Worm (Caenorhabditis elegans) whole organism, dauer: ENCODE measurements around the gene C05D11.5.

ENCODE experiments used
- unc-62 ChIP-seq: sonication (generic microtip); optimal IDR thresholded peaks from 2 replicates; lab custom pipeline; 2017; ENCODE audit warnings: missing biosample characterization, missing genetic modification reagents, missing genetic modification characterization

C05D11.5 gene

ce11 chrIII:6411914-6412313 lies at the start of gene C05D11.5:
TSS of gene C05D11.5 (minus strand) at chrIII:6412014.
- no peak for TF ChIP-seq unc-62

- TF ChIP-seq unc-62, result no peak
Measured at ce11 chrIII:6459820-6460219, 48.0 kb upstream of the C05D11.5 start, which contains the start of gene algn-1. TSS of gene algn-1 (plus strand) at chrIII:6460120.

- no peak for TF ChIP-seq unc-62
Measured at ce11 chrIII:6454183-6454582, 42.4 kb upstream of the C05D11.5 start, which contains the start of gene jhdm-1. TSS of gene jhdm-1 (plus strand) at chrIII:6454483.

- no peak for TF ChIP-seq unc-62
Measured at ce11 chrIII:6453665-6454064, 41.9 kb upstream of the C05D11.5 start.

- TF ChIP-seq unc-62, result no peak
Measured at ce11 chrIII:6452683-6453082, 40.9 kb upstream of the C05D11.5 start.

ce11 chrIII:6452278-6452677 lies 40.5 kb upstream of the C05D11.5 start, which contains the start of gene set-1:
TSS of gene set-1 (minus strand) at chrIII:6452378.
- TF ChIP-seq unc-62, result no peak

ce11 chrIII:6450596-6450995 lies 38.8 kb upstream of the C05D11.5 start, which contains the start of gene T26A5.6:
TSS of gene T26A5.6 (minus strand) at chrIII:6450696.
- no peak for TF ChIP-seq unc-62

ce11 chrIII:6449854-6450253 lies 38.0 kb upstream of the C05D11.5 start:
- TF ChIP-seq unc-62, result no peak

ce11 chrIII:6447521-6447920 lies 35.7 kb upstream of the C05D11.5 start:
- TF ChIP-seq unc-62, result no peak

ce11 chrIII:6446807-6447206 lies 35.0 kb upstream of the C05D11.5 start, which contains the start of gene let-721:
TSS of gene let-721 (minus strand) at chrIII:6446907.
- no peak for TF ChIP-seq unc-62

ce11 chrIII:6444335-6444734 lies 32.5 kb upstream of the C05D11.5 start, which contains the start of gene C05D11.13:
TSS of gene C05D11.13 (minus strand) at chrIII:6444586.
- TF ChIP-seq unc-62, result no peak

ce11 chrIII:6442305-6443125 lies 30.7 kb upstream of the C05D11.5 start, which contains the start of gene mel-32:
TSS of gene mel-32 (minus strand) at chrIII:6443000.
- no peak for TF ChIP-seq unc-62

ce11 chrIII:6439854-6440253 lies 28.0 kb upstream of the C05D11.5 start:
- no peak for TF ChIP-seq unc-62

- no peak for TF ChIP-seq unc-62
Measured at ce11 chrIII:6436308-6436707, 24.5 kb upstream of the C05D11.5 start, which contains the start of gene C05D11.1. TSS of gene C05D11.1 (plus strand) at chrIII:6436608.

ce11 chrIII:6432939-6433338 lies 21.1 kb upstream of the C05D11.5 start, which contains the start of gene vps-16:
TSS of gene vps-16 (plus strand) at chrIII:6433239.
- no peak for TF ChIP-seq unc-62

ce11 chrIII:6431766-6432228 lies 20.0 kb upstream of the C05D11.5 start, which contains the start of the genes mrps-17 and txdc-9:
TSS of gene mrps-17 (minus strand) at chrIII:6431798.
TSS of gene txdc-9 (plus strand) at chrIII:6432178.
- no peak for TF ChIP-seq unc-62

- no peak for TF ChIP-seq unc-62
Measured at ce11 chrIII:6430834-6431233, 19.0 kb upstream of the C05D11.5 start, which contains the start of gene popl-1. TSS of gene popl-1 (minus strand) at chrIII:6430934.
